Worm (Caenorhabditis elegans): Measurements from ENCODE around the gene srw-97.
A peak's percentile ranks its signal among the peaks of the same experiment; 100 is the strongest.
"Not testable (repeated sequence)": the region's sequence is repeated elsewhere in the genome, so short reads cannot be mapped to it uniquely, and the experiment has no call there.

srw-97 gene

DNA sequence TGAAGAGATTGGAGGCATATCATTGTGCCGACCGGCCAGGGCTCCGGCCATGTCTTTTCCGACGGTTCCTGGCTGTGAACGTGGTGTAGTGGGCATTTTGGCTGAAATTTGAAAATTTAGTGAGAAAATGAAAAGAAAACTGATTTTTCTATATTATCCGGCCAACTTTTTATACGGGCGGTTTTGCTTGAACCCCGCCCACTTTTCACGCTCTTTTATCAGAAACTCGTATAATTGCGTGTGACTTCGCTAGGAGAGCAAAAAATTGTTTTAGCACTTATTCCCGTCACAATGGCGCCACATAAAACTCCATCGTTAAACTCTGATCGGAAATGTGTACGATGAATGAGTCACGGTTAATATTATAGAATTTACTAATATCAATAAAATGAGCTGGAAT, 36.6 kb downstream of the srw-97 start, which contains the start of gene C08E3.13:
Gene C08E3.13 (minus strand): TSS at position 101 of the 400 bp plus-strand sequence.
- TF ChIP-seq ceh-14, pqm-1, pros-1 (tag; optimal IDR thresholded peaks at IDR 0.05): not testable (repeated sequence)

- not testable (repeated sequence) for TF ChIP-seq ztf-16, fkh-6, lin-11 (tag; optimal IDR thresholded peaks at IDR 0.05)
Measured at ce11 chrII:1627783-1628182, 41.0 kb downstream of the srw-97 start, which contains the start of gene C08E3.15. TSS of gene C08E3.15 (minus strand) at chrII:1627883.

- TF ChIP-seq pha-4 (tag; optimal IDR thresholded peaks at IDR 0.05) (no peak), C38D4.7 (GFP tag; optimal IDR thresholded peaks at IDR 0.05) (no peak), hlh-30 (tag; optimal IDR thresholded peaks at IDR 0.05; ENCODE audit: insufficient read depth) (no peak), npax-4 (tag; optimal IDR thresholded peaks at IDR 0.05) (no peak), ceh-48 (tag; optimal IDR thresholded peaks at IDR 0.05) (no peak), ceh-6 (GFP tag; optimal IDR thresholded peaks at IDR 0.05) (no peak), hlh-13 (GFP tag; optimal IDR thresholded peaks at IDR 0.05) (no peak), hlh-6 (tag; optimal IDR thresholded peaks at IDR 0.05) (no peak)
Measured at ce11 chrII:1625666-1626065, 43.1 kb downstream of the srw-97 start, which contains the start of gene C08E3.14. TSS of gene C08E3.14 (plus strand) at chrII:1625966.

DNA sequence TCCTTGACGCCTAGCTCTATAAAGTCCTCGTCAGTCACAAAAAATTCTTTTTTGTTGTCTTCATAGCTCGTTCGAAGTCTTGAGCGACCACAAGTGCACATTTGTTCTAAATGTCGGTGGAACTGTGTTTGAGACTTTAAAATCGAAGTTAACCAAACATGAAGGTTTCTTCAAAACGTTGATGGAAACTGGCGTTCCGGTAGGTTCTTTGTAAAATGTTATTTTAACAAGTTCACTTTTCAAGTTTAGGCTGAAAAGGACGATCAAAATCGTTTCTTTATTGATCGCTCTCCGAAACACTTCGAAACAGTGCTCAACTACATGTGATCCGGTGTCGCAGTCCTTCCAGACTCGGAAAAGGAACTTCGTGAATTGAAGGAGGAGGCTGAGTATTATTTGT, 44.2 kb downstream of the srw-97 start, which contains the start of gene fbxa-160:
Gene fbxa-160 (minus strand): TSS at position 101 of the 400 bp plus-strand sequence.
- TF ChIP-seq pha-4 (tag; optimal IDR thresholded peaks at IDR 0.05): no peak
- TF ChIP-seq fax-1 (tag; optimal IDR thresholded peaks at IDR 0.05): no peak
- TF ChIP-seq ama-1 (optimal IDR thresholded peaks at IDR 0.05): no peak
- no peak for TF ChIP-seq hlh-13 (GFP tag; optimal IDR thresholded peaks at IDR 0.05)
- no peak for TF ChIP-seq hlh-30 (tag; optimal IDR thresholded peaks at IDR 0.05; ENCODE audit: insufficient read depth)
- TF ChIP-seq mec-3 (tag; optimal IDR thresholded peaks at IDR 0.05; ENCODE audit: borderline replicate concordance): no peak

DNA sequence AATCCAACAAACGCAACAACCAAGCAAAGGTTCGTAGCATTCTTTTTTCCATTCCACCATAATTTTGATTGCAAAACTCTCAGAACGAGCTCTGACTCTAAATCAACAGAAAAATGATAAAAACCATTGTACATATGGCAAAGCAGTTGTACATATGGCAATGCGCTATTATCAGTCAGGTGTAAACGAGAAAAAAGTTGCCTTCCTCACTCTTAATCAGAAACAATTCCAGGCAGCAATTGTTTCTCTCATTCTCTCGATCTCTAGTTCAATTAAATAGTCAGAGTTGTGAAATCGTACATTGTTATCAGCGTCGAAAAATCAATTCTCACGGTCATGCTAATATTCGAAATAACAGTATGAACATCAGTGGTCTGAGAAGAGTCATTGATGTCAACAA, 47.0 kb downstream of the srw-97 start:
- TF ChIP-seq elt-2 (tag; optimal IDR thresholded peaks at IDR 0.05) (peak; percentile 46), odd-2 (tag; optimal IDR thresholded peaks at IDR 0.05) (no peak)

- TF ChIP-seq hlh-30 (tag; optimal IDR thresholded peaks at IDR 0.05; ENCODE audit: insufficient read depth) (no peak), ahr-1 (tag; optimal IDR thresholded peaks at IDR 0.05) (no peak), ceh-19 (GFP tag; optimal IDR thresholded peaks at IDR 0.05) (no peak), hlh-6 (tag; optimal IDR thresholded peaks at IDR 0.05) (no peak), tbx-2 (tag; optimal IDR thresholded peaks at IDR 0.05) (no peak), ama-1 (optimal IDR thresholded peaks at IDR 0.05) (no peak), nhr-11 (tag; optimal IDR thresholded peaks at IDR 0.05) (no peak), pha-2 (tag; optimal IDR thresholded peaks at IDR 0.05) (no peak), C08G9.2 (tag; optimal IDR thresholded peaks at IDR 0.05) (no peak), ceh-34 (tag; optimal IDR thresholded peaks at IDR 0.05) (no peak), ceh-22 (tag; optimal IDR thresholded peaks at IDR 0.05) (no peak), C38D4.7 (GFP tag; optimal IDR thresholded peaks at IDR 0.05) (no peak), sdc-2 (tag; optimal IDR thresholded peaks at IDR 0.05) (no peak), dmd-4 (tag; optimal IDR thresholded peaks at IDR 0.05; ENCODE audit: borderline replicate concordance) (no peak), pax-1 (tag; optimal IDR thresholded peaks at IDR 0.05) (no peak), F13H6.1 (tag; optimal IDR thresholded peaks at IDR 0.05) (no peak), hlh-15 (tag; optimal IDR thresholded peaks at IDR 0.05) (no peak), ref-2 (tag; optimal IDR thresholded peaks at IDR 0.05) (no peak), pag-3 (tag; optimal IDR thresholded peaks at IDR 0.05; ENCODE audit: borderline replicate concordance) (no peak), T23F11.4 (GFP tag; optimal IDR thresholded peaks at IDR 0.05) (no peak)
Measured at ce11 chrII:1621180-1621579, 47.6 kb downstream of the srw-97 start, which contains the start of gene fbxa-158. TSS of gene fbxa-158 (minus strand) at chrII:1621280.

Measured in whole organism, late embryonic.